Fruit fly (Drosophila melanogaster): Measurements from ENCODE around the gene Cox10.

Gene Cox10

DNA sequence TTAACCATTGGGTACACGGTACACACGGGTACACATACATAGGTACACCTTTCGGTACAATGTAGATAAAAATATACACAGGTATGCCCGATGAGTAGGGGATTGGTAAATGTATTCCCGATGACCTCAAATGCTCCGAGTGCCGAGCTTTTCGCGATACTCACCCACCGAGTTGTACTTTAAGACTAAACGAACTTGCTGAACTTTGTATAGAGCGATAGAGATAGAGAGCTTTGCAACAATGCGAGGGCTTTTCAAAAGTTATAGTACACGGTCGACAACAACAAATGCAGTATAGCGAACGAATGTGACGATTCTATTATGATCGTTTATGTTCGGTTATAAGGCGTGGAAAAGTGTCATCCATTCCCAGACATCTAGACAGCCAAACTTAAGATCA, 9.7 kb upstream of the Cox10 start (continued):
- TF ChIP-seq Hr78 (GFP tag; optimal IDR thresholded peaks at IDR 0.05), result peak in 1 of 2 experiments; percentile 97
- TF ChIP-seq Med (GFP tag), result peak; percentile 80
- peak; percentile 56 for TF ChIP-seq Fer1 (GFP tag; optimal IDR thresholded peaks at IDR 0.05)
- peak; percentile 23; the same call in 1 of the 2 replicates for TF ChIP-seq vvl (GFP tag; IDR thresholded peaks at IDR 0.05)
- peak; percentile 26; the same call in 1 of the 2 replicates for TF ChIP-seq E2f2 (GFP tag; IDR thresholded peaks at IDR 0.05)
- no peak for TF ChIP-seq Dad (GFP tag; optimal IDR thresholded peaks at IDR 0.05)
- peak; percentile 38 for TF ChIP-seq sug (tag; optimal IDR thresholded peaks at IDR 0.05)
- no peak for TF ChIP-seq CG1792 (GFP tag; optimal IDR thresholded peaks at IDR 0.05)
- TF ChIP-seq NFAT (GFP tag; IDR thresholded peaks at IDR 0.05), result peak; percentile 3; the same call in 1 of the 2 replicates
- peak; percentile 59 for TF ChIP-seq BtbVII (GFP tag; optimal IDR thresholded peaks at IDR 0.05)
- peak; percentile 19 for TF ChIP-seq Dp (GFP tag; optimal IDR thresholded peaks at IDR 0.05)
- TF ChIP-seq Meics (GFP tag; optimal IDR thresholded peaks at IDR 0.05), result peak; percentile 4
- TF ChIP-seq CG8290 (GFP tag; optimal IDR thresholded peaks at IDR 0.05), result no peak
- TF ChIP-seq CG8290 (tag; optimal IDR thresholded peaks at IDR 0.05), result peak in 1 of 2 experiments; percentile 67
- no peak for TF ChIP-seq CG10959 (GFP tag; IDR thresholded peaks at IDR 0.05)
- peak; percentile 17 for TF ChIP-seq CG31365 (tag; optimal IDR thresholded peaks at IDR 0.05)
- TF ChIP-seq CG12769 (tag; optimal IDR thresholded peaks at IDR 0.05), result peak; percentile 98
- TF ChIP-seq ato (GFP tag; IDR thresholded peaks at IDR 0.05; ENCODE audit: partially characterized antibody), result no peak
- peak; percentile 7 for TF ChIP-seq MESR4 (GFP tag; optimal IDR thresholded peaks at IDR 0.05)
- TF ChIP-seq exex (tag; optimal IDR thresholded peaks at IDR 0.05), result peak; percentile 65
- peak; percentile 94 for TF ChIP-seq Deaf1 (tag; optimal IDR thresholded peaks at IDR 0.05)
- peak; percentile 49 for TF ChIP-seq CG15514 (GFP tag; optimal IDR thresholded peaks at IDR 0.05)
- no peak for TF ChIP-seq CG18262 (tag; optimal IDR thresholded peaks at IDR 0.05)
- peak; percentile 18 for TF ChIP-seq pzg (GFP tag; optimal IDR thresholded peaks at IDR 0.05)
- TF ChIP-seq cg (GFP tag; optimal IDR thresholded peaks at IDR 0.05), result peak; percentile 36
- TF ChIP-seq CG12659 (GFP tag; optimal IDR thresholded peaks at IDR 0.05), result peak; percentile 13
- TF ChIP-seq CG3163 (GFP tag; optimal IDR thresholded peaks at IDR 0.05), result peak; percentile 15
- TF ChIP-seq CG34376 (GFP tag; optimal IDR thresholded peaks at IDR 0.05), result peak; percentile 91
- TF ChIP-seq Hmr (GFP tag; optimal IDR thresholded peaks at IDR 0.05), result peak; percentile 38
- TF ChIP-seq Dbx (GFP tag; IDR thresholded peaks at IDR 0.05), result peak; percentile 28; the same call in 1 of the 3 replicates
- TF ChIP-seq hkb (optimal IDR thresholded peaks at IDR 0.05), result no peak
- peak; percentile 30; the same call in 1 of the 2 replicates for TF ChIP-seq hkb (GFP tag; IDR thresholded peaks at IDR 0.05)
- TF ChIP-seq org-1 (GFP tag; optimal IDR thresholded peaks at IDR 0.05), result no peak
- TF ChIP-seq CG9609 (GFP tag; optimal IDR thresholded peaks at IDR 0.05), result no peak
- TF ChIP-seq Hsf (GFP tag; optimal IDR thresholded peaks at IDR 0.05), result no peak
- no peak for TF ChIP-seq Oli (tag; optimal IDR thresholded peaks at IDR 0.05)
- TF ChIP-seq Nf-YC (tag; optimal IDR thresholded peaks at IDR 0.05), result peak; percentile 5
- peak; percentile 23 for TF ChIP-seq CG17912 (GFP tag; optimal IDR thresholded peaks at IDR 0.05)
- TF ChIP-seq CG3838 (GFP tag; optimal IDR thresholded peaks at IDR 0.05), result no peak
- no peak for TF ChIP-seq zen2 (GFP tag; IDR thresholded peaks at IDR 0.05; ENCODE audit: partially characterized antibody)
- TF ChIP-seq sens (GFP tag), result peak; percentile 20
- TF ChIP-seq bigmax (GFP tag; optimal IDR thresholded peaks at IDR 0.05), result peak; percentile 25
- peak; percentile 24 for TF ChIP-seq pho (GFP tag; optimal IDR thresholded peaks at IDR 0.05)
- TF ChIP-seq HmgZ (tag; optimal IDR thresholded peaks at IDR 0.05), result peak; percentile 23
- TF ChIP-seq mirr (GFP tag; optimal IDR thresholded peaks at IDR 0.05), result peak; percentile 91
- TF ChIP-seq CG6689 (GFP tag; IDR thresholded peaks at IDR 0.05), result no peak
- TF ChIP-seq chinmo (GFP tag; IDR thresholded peaks at IDR 0.05; ENCODE audit: partially characterized antibody), result peak; percentile 89; the same call in 2 of the 4 replicates
- TF ChIP-seq CG10543 (GFP tag; optimal IDR thresholded peaks at IDR 0.05), result peak; percentile 40
- TF ChIP-seq CG10274 (GFP tag; optimal IDR thresholded peaks at IDR 0.05), result peak; percentile 91
- TF ChIP-seq sd (tag; optimal IDR thresholded peaks at IDR 0.05), result peak; percentile 89

Measured in whole organism, embryonic.